Fruit fly (Drosophila melanogaster): ENCODE measurements around the gene meru.
A peak's percentile ranks its signal among the peaks of the same experiment; 100 is the strongest.

dm6 chr3L:15826985-15827635, 16.8 kb downstream of the meru start:
- TF ChIP-seq CG13204 (GFP tag; optimal IDR thresholded peaks at IDR 0.05) (no peak), Pif1A (GFP tag; optimal IDR thresholded peaks at IDR 0.05) (peak; percentile 90), EcR (GFP tag; optimal IDR thresholded peaks at IDR 0.05) (no peak), CG8159 (tag; optimal IDR thresholded peaks at IDR 0.05) (peak; percentile 100), CG4496 (GFP tag; IDR thresholded peaks at IDR 0.05) (peak; percentile 75), fd96Ca (GFP tag; IDR thresholded peaks at IDR 0.05) (no peak), rn (GFP tag; IDR thresholded peaks at IDR 0.05) (no peak)

All from whole organism, pupa.